Worm (Caenorhabditis elegans) whole organism, late embryonic: Measurements from ENCODE around the gene C54D10.3.

Experiments
- C38D4.7 ChIP-seq: fragments of 200-800 bp; sonication (Bioruptor generic); optimal IDR thresholded peaks from 2 replicates; lab custom pipeline; 2018; ENCODE audit warnings: mild to moderate bottlenecking, missing genetic modification characterization, moderate library complexity, missing compliant biosample characterization
- F13H6.1 ChIP-seq: sonication (generic microtip); optimal IDR thresholded peaks from 2 replicates; lab custom pipeline; 2016; ENCODE audit warnings: missing genetic modification characterization, missing compliant biosample characterization
- K02D7.2 ChIP-seq: sonication (generic microtip); optimal IDR thresholded peaks from 2 replicates; lab custom pipeline; 2017; ENCODE audit warnings: mild to moderate bottlenecking, missing genetic modification characterization, missing compliant biosample characterization
- K09A11.1 ChIP-seq: sonication (generic microtip); optimal IDR thresholded peaks from 2 replicates; lab custom pipeline; 2017; ENCODE audit warnings: antibody characterized with exemption, mild to moderate bottlenecking, missing genetic modification characterization, missing compliant biosample characterization; ENCODE audit not compliant: insufficient read depth
- T23F11.4 ChIP-seq: fragments of 200-800 bp; sonication (Bioruptor generic); optimal IDR thresholded peaks from 2 replicates; lab custom pipeline; 2018; ENCODE audit warnings: mild to moderate bottlenecking, missing genetic modification characterization, missing compliant biosample characterization
- Y22D7AL.16 ChIP-seq: sonication (generic microtip); optimal IDR thresholded peaks from 2 replicates; lab custom pipeline; 2016; ENCODE audit warnings: missing genetic modification characterization, missing compliant biosample characterization
- ama-1 ChIP-seq: fragments of 150-350 bp; optimal IDR thresholded peaks from 2 replicates; lab custom pipeline; 2014
- ceh-14 ChIP-seq: sonication (generic microtip); optimal IDR thresholded peaks from 2 replicates; lab custom pipeline; 2016; ENCODE audit warnings: missing genotype, missing genetic modification characterization, missing compliant biosample characterization
- ceh-18 ChIP-seq: sonication (generic microtip); optimal IDR thresholded peaks from 2 replicates; lab custom pipeline; 2016; ENCODE audit warnings: missing genetic modification characterization, missing compliant biosample characterization
- ceh-2 ChIP-seq: sonication (generic microtip); optimal IDR thresholded peaks from 2 replicates; lab custom pipeline; 2016; ENCODE audit warnings: missing genotype, missing genetic modification characterization, missing compliant biosample characterization
- ceh-34 ChIP-seq: sonication (generic microtip); optimal IDR thresholded peaks from 2 replicates; lab custom pipeline; 2016; ENCODE audit warnings: mild to moderate bottlenecking, missing genetic modification characterization, missing compliant biosample characterization
- ceh-48 ChIP-seq: sonication (generic microtip); optimal IDR thresholded peaks from 2 replicates; lab custom pipeline; 2016; ENCODE audit warnings: missing genetic modification characterization, inconsistent platforms, missing compliant biosample characterization
- dmd-4 ChIP-seq: sonication (generic microtip); optimal IDR thresholded peaks from 2 replicates; lab custom pipeline; 2016; ENCODE audit warnings: borderline replicate concordance, missing genetic modification characterization, missing compliant biosample characterization
- elt-2 ChIP-seq: sonication (generic microtip); optimal IDR thresholded peaks from 2 replicates; lab custom pipeline; 2016; ENCODE audit warnings: missing genetic modification reagents, missing genetic modification characterization, missing compliant biosample characterization
- elt-4 ChIP-seq: sonication (generic microtip); optimal IDR thresholded peaks from 2 replicates; lab custom pipeline; 2016; ENCODE audit warnings: missing genetic modification characterization, missing compliant biosample characterization
- eyg-1 ChIP-seq: sonication (generic microtip); optimal IDR thresholded peaks from 2 replicates; lab custom pipeline; 2016; ENCODE audit warnings: missing genotype, missing genetic modification characterization, missing compliant biosample characterization
- fkh-6 ChIP-seq: sonication (generic microtip); optimal IDR thresholded peaks from 2 replicates; lab custom pipeline; 2016; ENCODE audit warnings: missing genetic modification characterization, missing compliant biosample characterization
- gmeb-2 ChIP-seq: sonication (generic microtip); optimal IDR thresholded peaks from 2 replicates; lab custom pipeline; 2016; ENCODE audit warnings: missing genetic modification characterization, inconsistent platforms, missing compliant biosample characterization
- hlh-13 ChIP-seq: fragments of 200-800 bp; sonication (Bioruptor generic); optimal IDR thresholded peaks from 2 replicates; lab custom pipeline; 2018; ENCODE audit warnings: mild to moderate bottlenecking, missing genetic modification characterization, missing compliant biosample characterization
- hlh-15 ChIP-seq: sonication (generic microtip); optimal IDR thresholded peaks from 2 replicates; lab custom pipeline; 2016; ENCODE audit warnings: missing genetic modification characterization, missing compliant biosample characterization
- hlh-30 ChIP-seq: sonication (generic microtip); optimal IDR thresholded peaks from 2 replicates; lab custom pipeline; 2017; ENCODE audit warnings: antibody characterized with exemption, missing genetic modification characterization, missing compliant biosample characterization; ENCODE audit not compliant: insufficient read depth
- lim-6 ChIP-seq: sonication (generic microtip); optimal IDR thresholded peaks from 2 replicates; lab custom pipeline; 2016; ENCODE audit warnings: missing genetic modification characterization, missing compliant biosample characterization
- nfya-1 ChIP-seq: sonication (generic microtip); optimal IDR thresholded peaks from 2 replicates; lab custom pipeline; 2017; ENCODE audit warnings: missing genetic modification characterization, mild to moderate bottlenecking, missing compliant biosample characterization, antibody characterized with exemption, moderate library complexity
- nhr-11 ChIP-seq: fragments of 150-350 bp; optimal IDR thresholded peaks from 2 replicates; lab custom pipeline; 2014; ENCODE audit warnings: missing biosample characterization, missing genetic modification characterization
- nhr-232 ChIP-seq: sonication (generic microtip); optimal IDR thresholded peaks from 2 replicates; lab custom pipeline; 2016; ENCODE audit warnings: missing genetic modification characterization, missing compliant biosample characterization
- odd-2 ChIP-seq: sonication (generic microtip); optimal IDR thresholded peaks from 2 replicates; lab custom pipeline; 2017; ENCODE audit warnings: antibody characterized with exemption, mild to moderate bottlenecking, missing genetic modification characterization, missing compliant biosample characterization
- pag-3 ChIP-seq: sonication (generic microtip); optimal IDR thresholded peaks from 2 replicates; lab custom pipeline; 2016; ENCODE audit warnings: missing compliant biosample characterization, missing genetic modification characterization, borderline replicate concordance
- pax-1 ChIP-seq: fragments of 150-350 bp; optimal IDR thresholded peaks from 2 replicates; lab custom pipeline; 2014; ENCODE audit warnings: missing biosample characterization, missing genetic modification characterization
- pqm-1 ChIP-seq: sonication (generic microtip); optimal IDR thresholded peaks from 2 replicates; lab custom pipeline; 2016; ENCODE audit warnings: missing genetic modification characterization, missing compliant biosample characterization
- ref-2 ChIP-seq: sonication (generic microtip); optimal IDR thresholded peaks from 2 replicates; lab custom pipeline; 2016; ENCODE audit warnings: missing genetic modification characterization, missing compliant biosample characterization
- rnt-1 ChIP-seq: sonication (generic microtip); optimal IDR thresholded peaks from 2 replicates; lab custom pipeline; 2016; ENCODE audit warnings: missing genetic modification characterization, missing compliant biosample characterization
- sdc-2 ChIP-seq: sonication (generic microtip); optimal IDR thresholded peaks from 2 replicates; lab custom pipeline; 2016; ENCODE audit warnings: missing genotype, missing genetic modification characterization, missing compliant biosample characterization
- sox-2 ChIP-seq: fragments of 200-800 bp; sonication (Bioruptor generic); IDR thresholded peaks from 2 replicates; pipeline ENCODE4 v1.3.6; 2022; ENCODE audit warnings: missing genetic modification reagents, missing genetic modification characterization, missing compliant biosample characterization
- tbx-2 ChIP-seq: sonication (generic microtip); optimal IDR thresholded peaks from 2 replicates; lab custom pipeline; 2016; ENCODE audit warnings: missing genetic modification characterization, missing compliant biosample characterization
- unc-55 ChIP-seq: sonication (generic microtip); optimal IDR thresholded peaks from 2 replicates; lab custom pipeline; 2017; ENCODE audit warnings: missing biosample characterization, missing genetic modification reagents, missing genetic modification characterization
- unc-86 ChIP-seq: sonication (generic microtip); optimal IDR thresholded peaks from 2 replicates; lab custom pipeline; 2016; ENCODE audit warnings: missing genetic modification characterization, missing compliant biosample characterization
- zip-5 ChIP-seq: sonication (generic microtip); optimal IDR thresholded peaks from 2 replicates; lab custom pipeline; 2016; ENCODE audit warnings: missing genetic modification characterization, missing compliant biosample characterization
- ztf-16 ChIP-seq: sonication (generic microtip); optimal IDR thresholded peaks from 2 replicates; lab custom pipeline; 2017; ENCODE audit warnings: missing genetic modification characterization, missing compliant biosample characterization

C54D10.3 gene

DNA sequence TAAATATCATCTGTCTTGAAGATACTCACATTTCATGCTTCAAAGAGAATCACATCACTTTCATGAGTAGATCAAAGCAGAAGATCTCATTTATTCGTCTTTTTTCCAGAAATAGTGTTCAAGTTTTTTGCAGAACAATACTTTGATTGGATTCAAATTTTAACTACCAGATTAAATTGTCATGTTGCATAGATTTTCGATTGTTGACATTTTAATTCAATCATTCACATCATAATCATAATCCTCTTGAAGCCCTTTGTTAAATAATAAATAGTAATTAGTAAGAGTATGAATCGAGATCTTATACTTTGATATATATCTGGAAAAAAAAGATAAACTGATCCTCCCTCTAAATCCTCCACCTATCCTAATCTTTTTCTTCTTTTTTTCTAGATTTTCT is 9.4 kb downstream of the C54D10.3 start:
- no peak for TF ChIP-seq nfya-1
- TF ChIP-seq ceh-2 (tag; lab: Kevin White, UChicago): no peak
- no peak for TF ChIP-seq pag-3 (tag; lab: Kevin White, UChicago)
- TF ChIP-seq T23F11.4 (GFP tag; lab: Kevin White, UChicago): no peak
- no peak for TF ChIP-seq zip-5 (tag; lab: Kevin White, UChicago)
- no peak for TF ChIP-seq lim-6 (tag; lab: Kevin White, UChicago)
- no peak for TF ChIP-seq pax-1
- no peak for TF ChIP-seq elt-4 (tag; lab: Kevin White, UChicago)
- TF ChIP-seq rnt-1 (tag; lab: Kevin White, UChicago): no peak
- TF ChIP-seq K09A11.1 (tag; lab: Kevin White, UChicago): no peak
- TF ChIP-seq dmd-4 (tag; lab: Kevin White, UChicago): no peak
- TF ChIP-seq ama-1: no peak
- TF ChIP-seq hlh-13: no peak
- TF ChIP-seq sox-2 (GFP tag; lab: Robert Waterston, UW): no peak
- TF ChIP-seq C38D4.7 (GFP tag; lab: Kevin White, UChicago): no peak
- no peak for TF ChIP-seq eyg-1
- TF ChIP-seq sdc-2 (tag; lab: Kevin White, UChicago): no peak
- no peak for TF ChIP-seq K02D7.2
- no peak for TF ChIP-seq ceh-14 (tag; lab: Kevin White, UChicago)
- TF ChIP-seq hlh-15: no peak

- TF ChIP-seq ceh-48 (no peak), F13H6.1 (no peak), nhr-232 (tag; lab: Kevin White, UChicago) (no peak), hlh-13 (no peak), ref-2 (tag; lab: Kevin White, UChicago) (no peak), pag-3 (tag; lab: Kevin White, UChicago) (no peak), ceh-18 (tag; lab: Kevin White, UChicago) (no peak), rnt-1 (tag; lab: Kevin White, UChicago) (no peak)
Observed at ce11 chrV:12429039-12429438, 10.6 kb downstream of the C54D10.3 start, which contains the start of gene C54D10.5. Gene C54D10.5, plus strand, starts transcription at chrV:12429339.

- TF ChIP-seq pqm-1 (tag; lab: Kevin White, UChicago) (no peak), ceh-2 (tag; lab: Kevin White, UChicago) (no peak), hlh-15 (no peak), hlh-13 (no peak), eyg-1 (no peak), nhr-11 (tag; lab: Kevin White, UChicago) (no peak), nfya-1 (no peak), unc-55 (GFP tag; lab: Kevin White, UChicago) (no peak), elt-4 (tag; lab: Kevin White, UChicago) (no peak), unc-86 (tag; lab: Kevin White, UChicago) (no peak), ztf-16 (tag; lab: Kevin White, UChicago) (no peak), ceh-18 (tag; lab: Kevin White, UChicago) (no peak), K02D7.2 (no peak), nhr-232 (tag; lab: Kevin White, UChicago) (no peak), gmeb-2 (tag; lab: Kevin White, UChicago) (no peak), odd-2 (tag; lab: Kevin White, UChicago) (no peak), elt-2 (tag; lab: Kevin White, UChicago) (no peak)
Observed at ce11 chrV:12432111-12432510, 13.7 kb downstream of the C54D10.3 start, which contains the start of gene C54D10.13. Gene C54D10.13, minus strand, starts transcription at chrV:12432289.

DNA sequence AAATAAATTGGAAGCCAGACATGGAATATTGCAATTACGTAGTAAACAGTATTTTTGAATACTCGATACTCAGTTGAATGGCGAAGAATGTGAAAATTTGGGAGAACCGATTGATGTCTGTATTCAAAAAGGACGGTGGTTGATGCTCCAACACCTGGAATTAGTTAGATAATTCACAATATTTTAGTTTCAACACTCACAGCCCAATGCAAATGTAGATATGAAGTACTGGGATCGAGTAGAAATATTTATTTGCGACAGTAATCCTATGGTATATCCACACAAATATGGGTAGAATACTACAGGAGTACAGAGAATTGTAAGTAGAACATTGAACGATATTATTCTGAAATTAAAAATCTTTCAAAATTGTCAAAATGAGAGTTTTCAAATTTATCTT is 14.7 kb downstream of the C54D10.3 start:
- TF ChIP-seq C38D4.7 (GFP tag; lab: Kevin White, UChicago): no peak
- no peak for TF ChIP-seq tbx-2 (tag; lab: Kevin White, UChicago)
- no peak for TF ChIP-seq hlh-30 (tag; lab: Kevin White, UChicago)
- TF ChIP-seq ceh-34: no peak
- TF ChIP-seq fkh-6: no peak
- TF ChIP-seq Y22D7AL.16 (tag; lab: Kevin White, UChicago): no peak
- no peak for TF ChIP-seq gmeb-2 (tag; lab: Kevin White, UChicago)
